Fruit fly (Drosophila melanogaster) whole organism, adult: ENCODE results near the gene CAHbeta.

Source experiments
- CG12768 ChIP-seq: fragments of 200-800 bp; sonication (Bioruptor generic); optimal IDR thresholded peaks from 2 replicates; lab custom pipeline; 2017; ENCODE audit warnings: missing biosample characterization, missing genetic modification characterization, mild to moderate bottlenecking, moderate library complexity, missing genetic modification reagents
- CG5204 ChIP-seq: fragments of 200-800 bp; sonication (Bioruptor generic); optimal IDR thresholded peaks from 2 replicates; lab custom pipeline; 2016; ENCODE audit warnings: missing biosample characterization, missing genetic modification characterization
- CG7045 ChIP-seq: fragments of 200-800 bp; sonication (Bioruptor generic); optimal IDR thresholded peaks from 2 replicates; lab custom pipeline; 2017; ENCODE audit warnings: missing biosample characterization, mild to moderate bottlenecking, missing genetic modification characterization
- CG7101 ChIP-seq: fragments of 200-800 bp; sonication (Bioruptor generic); optimal IDR thresholded peaks from 2 replicates; lab custom pipeline; 2018; ENCODE audit warnings: missing biosample characterization, mild to moderate bottlenecking, missing genetic modification characterization, moderate library complexity
- Clk ChIP-seq: fragments of 200-800 bp; sonication (Bioruptor generic); optimal IDR thresholded peaks from 2 replicates; lab custom pipeline; 2017; ENCODE audit warnings: missing biosample characterization, missing genetic modification characterization
- Crg-1 ChIP-seq: fragments of 200-800 bp; sonication (Bioruptor generic); optimal IDR thresholded peaks from 2 replicates; lab custom pipeline; 2016; ENCODE audit warnings: missing biosample characterization, missing genetic modification characterization
- Mnt ChIP-seq: fragments of 200-800 bp; sonication (Bioruptor generic); optimal IDR thresholded peaks from 2 replicates; lab custom pipeline; 2016; ENCODE audit warnings: missing biosample characterization, mild to moderate bottlenecking, missing genetic modification characterization
- cnc ChIP-seq, 2 experiments: fragments of >200 bp; optimal IDR thresholded peaks; 2 replicates each; lab custom pipeline; 2017
- kay ChIP-seq: fragments of 200-800 bp; sonication (Bioruptor generic); peaks from one replicate; lab custom pipeline; 2016; ENCODE audit warnings: missing biosample characterization, missing genetic modification characterization, borderline replicate concordance
- ovo ChIP-seq: fragments of 200-800 bp; sonication (Bioruptor generic); optimal IDR thresholded peaks from 2 replicates; lab custom pipeline; 2016; ENCODE audit warnings: missing biosample characterization, missing genetic modification characterization
- pad ChIP-seq: fragments of 200-800 bp; sonication (Bioruptor generic); optimal IDR thresholded peaks from 3 replicates; lab custom pipeline; 2017; ENCODE audit warnings: missing biosample characterization, missing genetic modification characterization, mild to moderate bottlenecking, moderate library complexity, missing genetic modification reagents
- tj ChIP-seq: fragments of 200-800 bp; sonication (Bioruptor generic); optimal IDR thresholded peaks from 3 replicates; lab custom pipeline; 2017; ENCODE audit warnings: missing biosample characterization, mild to moderate bottlenecking, missing genetic modification characterization, moderate library complexity

DNA sequence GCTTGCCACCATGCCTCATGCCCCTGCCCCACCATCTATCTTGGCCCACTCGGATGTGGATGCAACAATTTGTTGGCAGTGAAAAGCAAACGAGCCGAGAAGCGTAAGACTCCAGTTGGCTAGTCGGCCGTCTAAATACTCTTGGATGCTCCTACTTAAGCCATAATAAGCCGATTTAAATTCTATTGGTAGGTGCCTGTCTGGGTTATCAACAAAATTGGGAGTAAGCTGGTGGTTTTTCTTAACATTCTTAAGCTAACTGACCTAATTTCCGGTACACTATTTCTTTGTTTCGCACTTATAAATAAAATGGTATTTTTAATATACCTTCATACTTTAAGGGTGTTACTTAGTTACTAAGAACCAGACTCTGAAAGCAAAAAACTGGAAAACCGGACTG is 22.9 kb upstream of the CAHbeta start:
- no peak for TF ChIP-seq kay (GFP tag; lab: Kevin White, UChicago)
- TF ChIP-seq CG12768 (GFP tag; lab: Kevin White, UChicago) = no peak
- no peak for TF ChIP-seq Clk (GFP tag; lab: Kevin White, UChicago)
- no peak for TF ChIP-seq cnc (optimal IDR thresholded peaks at IDR 0.05; lab: Kevin White, UChicago)
- no peak for TF ChIP-seq Mnt (GFP tag; lab: Kevin White, UChicago)
- no peak for TF ChIP-seq Crg-1 (GFP tag; lab: Kevin White, UChicago)
- TF ChIP-seq CG7101 (tag; lab: Kevin White, UChicago) = no peak
- TF ChIP-seq CG7045 (GFP tag; lab: Kevin White, UChicago) = no peak
- TF ChIP-seq tj (GFP tag; lab: Kevin White, UChicago) = no peak
- TF ChIP-seq CG5204 = no peak
- no peak for TF ChIP-seq pad
- TF ChIP-seq ovo (GFP tag; lab: Kevin White, UChicago) = no peak
